Fruit fly (Drosophila melanogaster) whole organism, embryonic: ENCODE data around the gene CG15196.

Source experiments
- Antp ChIP-seq: fragments of 200-800 bp; sonication (Bioruptor generic); optimal IDR thresholded peaks from 3 replicates; lab custom pipeline; 2016; ENCODE audit warnings: missing biosample characterization, missing genetic modification characterization
- B-H2 ChIP-seq: fragments of 200-800 bp; sonication (Bioruptor generic); optimal IDR thresholded peaks from 2 replicates; lab custom pipeline; 2018; ENCODE audit warnings: missing biosample characterization, mild to moderate bottlenecking, missing genetic modification characterization
- BEAF-32 ChIP-seq: fragments of 200-800 bp; sonication (Bioruptor generic); optimal IDR thresholded peaks from 3 replicates; lab custom pipeline; 2017; ENCODE audit warnings: missing biosample characterization, missing genetic modification characterization, mild to moderate bottlenecking, moderate library complexity, missing genetic modification reagents
- Bgb ChIP-seq: fragments of 200-800 bp; sonication (Bioruptor generic); IDR thresholded peaks from 2 replicates; pipeline ENCODE4 v1.3.6; 2022; ENCODE audit warnings: missing biosample characterization, missing genetic modification characterization; ENCODE audit not compliant: partially characterized antibody
- Blimp-1 ChIP-seq: fragments of 200-800 bp; sonication (Bioruptor generic); optimal IDR thresholded peaks from 3 replicates; lab custom pipeline; 2018; ENCODE audit warnings: missing biosample characterization, missing genetic modification characterization, mild to moderate bottlenecking, moderate library complexity, missing genetic modification reagents
- CG10462 ChIP-seq: fragments of 200-800 bp; sonication (Bioruptor generic); optimal IDR thresholded peaks from 2 replicates; lab custom pipeline; 2016; ENCODE audit warnings: missing biosample characterization, missing genetic modification characterization
- CG11560 ChIP-seq: fragments of 200-800 bp; sonication (Bioruptor generic); IDR thresholded peaks from 3 replicates; pipeline ENCODE4 v1.3.6; 2022; ENCODE audit warnings: missing biosample characterization, missing genetic modification characterization
- CG12744 ChIP-seq: fragments of 200-800 bp; sonication (Bioruptor generic); optimal IDR thresholded peaks from 2 replicates; lab custom pipeline; 2016; ENCODE audit warnings: missing biosample characterization, missing genetic modification characterization
- CG12769 ChIP-seq: fragments of 200-800 bp; sonication (Bioruptor generic); optimal IDR thresholded peaks from 2 replicates; lab custom pipeline; 2019; ENCODE audit warnings: missing biosample characterization, mild to moderate bottlenecking, missing genetic modification characterization, moderate library complexity
- CG13775 ChIP-seq: fragments of 200-800 bp; sonication (Bioruptor generic); optimal IDR thresholded peaks from 3 replicates; lab custom pipeline; 2017; ENCODE audit warnings: missing biosample characterization, mild to moderate bottlenecking, missing genetic modification characterization
- CG14050 ChIP-seq: fragments of 200-800 bp; sonication (Bioruptor generic); IDR thresholded peaks from 3 replicates; pipeline ENCODE4 v1.3.6; 2022; ENCODE audit warnings: missing biosample characterization, missing genetic modification characterization
- CG14441 ChIP-seq: fragments of 200-800 bp; sonication (Bioruptor generic); IDR thresholded peaks from 2 replicates; pipeline ENCODE4 v1.3.6; 2022; ENCODE audit warnings: missing biosample characterization, missing genetic modification characterization
- CG15696 ChIP-seq: fragments of 200-800 bp; sonication (Bioruptor generic); optimal IDR thresholded peaks from 2 replicates; lab custom pipeline; 2019; ENCODE audit warnings: missing biosample characterization, mild to moderate bottlenecking, missing genetic modification characterization, moderate library complexity
- CG1603 ChIP-seq: fragments of 200-800 bp; sonication (Bioruptor generic); optimal IDR thresholded peaks from 2 replicates; lab custom pipeline; 2019; ENCODE audit warnings: missing biosample characterization, mild to moderate bottlenecking, missing genetic modification characterization, moderate library complexity
- CG17385 ChIP-seq: fragments of 200-800 bp; sonication (Bioruptor generic); optimal IDR thresholded peaks from 3 replicates; lab custom pipeline; 2018; ENCODE audit warnings: missing biosample characterization, mild to moderate bottlenecking, missing genetic modification characterization
- CG2889 ChIP-seq: fragments of 200-800 bp; sonication (Bioruptor generic); IDR thresholded peaks from 3 replicates; pipeline ENCODE4 v1.3.6; 2022; ENCODE audit warnings: missing biosample characterization, missing genetic modification characterization
- CG3163 ChIP-seq: fragments of 200-800 bp; sonication (Bioruptor generic); optimal IDR thresholded peaks from 3 replicates; lab custom pipeline; 2016; ENCODE audit warnings: missing biosample characterization, missing genetic modification characterization
- CG4282 ChIP-seq: fragments of 200-800 bp; sonication (Bioruptor generic); optimal IDR thresholded peaks from 2 replicates; lab custom pipeline; 2016; ENCODE audit warnings: missing biosample characterization, missing genetic modification characterization
- CG4424 ChIP-seq: fragments of 200-800 bp; sonication (Bioruptor generic); optimal IDR thresholded peaks from 3 replicates; lab custom pipeline; 2016; ENCODE audit warnings: missing biosample characterization, missing genetic modification characterization
- CG5953 ChIP-seq: fragments of 200-800 bp; sonication (Bioruptor generic); IDR thresholded peaks from 2 replicates; pipeline ENCODE4 v1.3.6; 2022; ENCODE audit warnings: missing biosample characterization, missing genetic modification characterization
- CG6254 ChIP-seq: fragments of 200-800 bp; sonication (Bioruptor generic); optimal IDR thresholded peaks from 3 replicates; lab custom pipeline; 2017; ENCODE audit warnings: mild to moderate bottlenecking, missing biosample characterization, missing genetic modification reagents, missing genetic modification characterization
- CG7271 ChIP-seq: fragments of 200-800 bp; sonication (Bioruptor generic); optimal IDR thresholded peaks from 2 replicates; lab custom pipeline; 2018; ENCODE audit warnings: missing biosample characterization, mild to moderate bottlenecking, missing genetic modification characterization, moderate library complexity
- CG7745 ChIP-seq: fragments of 200-800 bp; sonication (Bioruptor generic); optimal IDR thresholded peaks from 2 replicates; lab custom pipeline; 2018; ENCODE audit warnings: missing biosample characterization, mild to moderate bottlenecking, missing genetic modification characterization, moderate library complexity
- CG7928 ChIP-seq: fragments of 200-800 bp; sonication (Bioruptor generic); optimal IDR thresholded peaks from 2 replicates; lab custom pipeline; 2017; ENCODE audit warnings: missing biosample characterization, mild to moderate bottlenecking, missing genetic modification characterization
- CG9727 ChIP-seq: fragments of 200-800 bp; sonication (Bioruptor generic); optimal IDR thresholded peaks from 3 replicates; lab custom pipeline; 2017; ENCODE audit warnings: missing biosample characterization, mild to moderate bottlenecking, missing genetic modification characterization
- CG9932 ChIP-seq: fragments of 200-800 bp; sonication (Bioruptor generic); IDR thresholded peaks from 2 replicates; pipeline ENCODE4 v1.3.6; 2022; ENCODE audit warnings: missing biosample characterization, missing genetic modification characterization
- E2f2 ChIP-seq: fragments of 200-800 bp; sonication (Bioruptor generic); IDR thresholded peaks from 2 replicates; pipeline ENCODE4 v1.3.6; 2022; ENCODE audit warnings: missing biosample characterization, missing genetic modification characterization
- Fer2 ChIP-seq: fragments of 200-800 bp; sonication (Bioruptor generic); optimal IDR thresholded peaks from 2 replicates; lab custom pipeline; 2018; ENCODE audit warnings: missing biosample characterization, mild to moderate bottlenecking, missing genetic modification characterization, moderate library complexity
- GATAe ChIP-seq: fragments of 200-800 bp; sonication (Bioruptor generic); conservative IDR thresholded peaks from 2 replicates; pipeline ENCODE4 v1.3.6; 2022; ENCODE audit warnings: missing biosample characterization, missing genetic modification characterization
- Hsf ChIP-seq: fragments of 200-800 bp; sonication (Bioruptor generic); optimal IDR thresholded peaks from 3 replicates; lab custom pipeline; 2016; ENCODE audit warnings: missing biosample characterization, missing genetic modification characterization
- Lhr ChIP-seq: fragments of 200-800 bp; sonication (Bioruptor generic); optimal IDR thresholded peaks from 3 replicates; lab custom pipeline; 2017; ENCODE audit warnings: mild to moderate bottlenecking, missing biosample characterization, missing genetic modification reagents, missing genetic modification characterization
- Meics ChIP-seq: fragments of 200-800 bp; sonication (Bioruptor generic); optimal IDR thresholded peaks from 2 replicates; lab custom pipeline; 2017; ENCODE audit warnings: missing biosample characterization, mild to moderate bottlenecking, missing genetic modification characterization
- Neu2 ChIP-seq: fragments of 200-800 bp; sonication (Bioruptor generic); optimal IDR thresholded peaks from 3 replicates; lab custom pipeline; 2016; ENCODE audit warnings: missing biosample characterization, missing genetic modification characterization, borderline replicate concordance
- Nf-YA ChIP-seq: fragments of 200-800 bp; sonication (Bioruptor generic); IDR thresholded peaks from 2 replicates; pipeline ENCODE4 v1.3.6; 2022; ENCODE audit warnings: missing biosample characterization, missing genetic modification characterization
- Ptx1 ChIP-seq: fragments of 200-800 bp; sonication (Bioruptor generic); IDR thresholded peaks from 2 replicates; pipeline ENCODE4 v1.3.6; 2022; ENCODE audit warnings: missing biosample characterization, missing genetic modification characterization
- Ravus ChIP-seq: fragments of 200-800 bp; sonication (Bioruptor generic); IDR thresholded peaks from 2 replicates; pipeline ENCODE4 v1.3.6; 2022; ENCODE audit warnings: missing biosample characterization, missing genetic modification characterization
- Scr ChIP-seq: fragments of 200-800 bp; sonication (Bioruptor generic); IDR thresholded peaks from 2 replicates; pipeline ENCODE4 v1.3.6; 2022; ENCODE audit warnings: missing biosample characterization, missing genetic modification characterization; ENCODE audit not compliant: partially characterized antibody
- Six4 ChIP-seq: fragments of 200-800 bp; sonication (Bioruptor generic); optimal IDR thresholded peaks from 2 replicates; lab custom pipeline; 2016; ENCODE audit warnings: missing biosample characterization, missing genetic modification characterization
- Sry-δ ChIP-seq: fragments of 200-800 bp; sonication (Bioruptor generic); optimal IDR thresholded peaks from 2 replicates; lab custom pipeline; 2016; ENCODE audit warnings: missing biosample characterization, missing genetic modification characterization
- br ChIP-seq: fragments of >200 bp; optimal IDR thresholded peaks from 2 replicates; lab custom pipeline; 2017
- caup ChIP-seq: fragments of 200-800 bp; sonication (Bioruptor generic); optimal IDR thresholded peaks from 3 replicates; lab custom pipeline; 2017; ENCODE audit warnings: missing biosample characterization, mild to moderate bottlenecking, missing genetic modification characterization, moderate library complexity; ENCODE audit not compliant: severe bottlenecking
- fd64A ChIP-seq: fragments of 200-800 bp; sonication (Bioruptor generic); optimal IDR thresholded peaks from 3 replicates; lab custom pipeline; 2018; ENCODE audit warnings: missing biosample characterization, mild to moderate bottlenecking, missing genetic modification characterization
- gem ChIP-seq: fragments of 200-800 bp; sonication (Bioruptor generic); optimal IDR thresholded peaks from 2 replicates; lab custom pipeline; 2019; ENCODE audit warnings: missing biosample characterization, mild to moderate bottlenecking, missing genetic modification characterization, moderate library complexity
- gsb ChIP-seq: fragments of 200-800 bp; sonication (Bioruptor generic); IDR thresholded peaks from 2 replicates; pipeline ENCODE4 v1.3.6; 2022; ENCODE audit warnings: missing biosample characterization, missing genetic modification characterization
- kni ChIP-seq: fragments of 200-800 bp; sonication (Bioruptor generic); optimal IDR thresholded peaks from 3 replicates; lab custom pipeline; 2017; ENCODE audit warnings: mild to moderate bottlenecking, missing biosample characterization, missing genetic modification reagents, missing genetic modification characterization
- nerfin-1 ChIP-seq: fragments of 200-800 bp; sonication (Bioruptor generic); optimal IDR thresholded peaks from 3 replicates; lab custom pipeline; 2019; ENCODE audit warnings: missing biosample characterization, mild to moderate bottlenecking, missing genetic modification characterization, moderate library complexity
- odd ChIP-seq: fragments of 200-800 bp; sonication (Bioruptor generic); optimal IDR thresholded peaks from 2 replicates; lab custom pipeline; 2017; ENCODE audit warnings: missing biosample characterization, mild to moderate bottlenecking, missing genetic modification characterization
- sens-2 ChIP-seq: fragments of 200-800 bp; sonication (Bioruptor generic); IDR thresholded peaks from 2 replicates; pipeline ENCODE4 v1.3.6; 2022; ENCODE audit warnings: missing biosample characterization, missing genetic modification characterization
- twi ChIP-seq: fragments of 200-800 bp; optimal IDR thresholded peaks from 2 replicates; lab custom pipeline; 2019; ENCODE audit warnings: missing biosample characterization, mild to moderate bottlenecking, missing genetic modification characterization, moderate library complexity

Gene CG15196

dm6 chrX:11390625-11391363 lies 19.0 kb upstream of the CG15196 start (continued):
- TF ChIP-seq Six4 (peak; percentile 70), Hsf (GFP tag; lab: Kevin White, UChicago) (peak; percentile 74), kni (GFP tag; lab: Kevin White, UChicago) (no peak), gsb (GFP tag; lab: Robert Waterston, UW) (peak; percentile 64), CG15696 (peak; percentile 24), CG7745 (tag; lab: Kevin White, UChicago) (no peak), CG13775 (peak; percentile 69), CG4282 (GFP tag; lab: Kevin White, UChicago) (peak; percentile 25), gem (tag; lab: Kevin White, UChicago) (peak; percentile 84), GATAe (GFP tag; lab: Robert Waterston, UW) (peak; percentile 50), CG2889 (GFP tag; lab: Robert Waterston, UW) (peak; percentile 88), Nf-YA (GFP tag; lab: Robert Waterston, UW) (peak; percentile 38; the same call in 1 of the 2 replicates), CG14050 (peak; percentile 75), sens-2 (GFP tag; lab: Robert Waterston, UW) (peak; percentile 52; the same call in 1 of the 2 replicates), CG11560 (tag; lab: Robert Waterston, UW) (peak; percentile 78), Sry-δ (GFP tag; lab: Kevin White, UChicago) (peak; percentile 28), Bgb (no peak), fd64A (peak; percentile 6), Blimp-1 (GFP tag; lab: Kevin White, UChicago) (peak; percentile 60), br (lab: Kevin White, UChicago) (no peak), CG5953 (peak; percentile 84), CG6254 (GFP tag; lab: Kevin White, UChicago) (peak; percentile 55), Lhr (GFP tag; lab: Kevin White, UChicago) (peak; percentile 41), CG4424 (peak; percentile 57), CG9727 (peak; percentile 76), Neu2 (no peak), CG9932 (GFP tag; lab: Robert Waterston, UW) (peak; percentile 91), Ravus (GFP tag; lab: Robert Waterston, UW) (peak; percentile 46), Antp (peak; percentile 74), nerfin-1 (peak; percentile 46), CG12744 (GFP tag; lab: Kevin White, UChicago) (peak; percentile 67), Fer2 (tag; lab: Kevin White, UChicago) (peak; percentile 57), CG7928 (GFP tag; lab: Kevin White, UChicago) (peak; percentile 39), CG10462 (peak; percentile 44), B-H2 (no peak), CG3163 (GFP tag; lab: Kevin White, UChicago) (peak; percentile 10), CG1603 (tag; lab: Kevin White, UChicago) (peak; percentile 92), caup (GFP tag; lab: Kevin White, UChicago) (peak; percentile 77), Meics (GFP tag; lab: Kevin White, UChicago) (peak; percentile 79), CG7271 (no peak), CG14441 (GFP tag; lab: Robert Waterston, UW) (peak; percentile 89), twi (tag; lab: Kevin White, UChicago) (peak; percentile 42), odd (GFP tag; lab: Kevin White, UChicago) (peak; percentile 77), CG12769 (tag; lab: Kevin White, UChicago) (peak; percentile 94), Scr (GFP tag; lab: Robert Waterston, UW) (no peak), CG17385 (GFP tag; lab: Kevin White, UChicago) (peak; percentile 51), E2f2 (GFP tag; lab: Robert Waterston, UW) (peak; percentile 59), Ptx1 (peak; percentile 87), BEAF-32 (GFP tag; lab: Kevin White, UChicago) (no peak)
